Fruit fly (Drosophila melanogaster) whole organism, embryonic: ENCODE data around the gene pygo.

Source experiments
- Bgb ChIP-seq: fragments of 200-800 bp; sonication (Bioruptor generic); IDR thresholded peaks from 2 replicates; pipeline ENCODE4 v1.3.6; 2022; ENCODE audit warnings: missing biosample characterization, missing genetic modification characterization; ENCODE audit not compliant: partially characterized antibody
- CG1024 ChIP-seq: fragments of 200-800 bp; sonication (Bioruptor generic); IDR thresholded peaks from 2 replicates; pipeline ENCODE4 v1.3.6; 2022; ENCODE audit warnings: missing biosample characterization, missing genetic modification characterization
- CG10979 ChIP-seq: fragments of 200-800 bp; sonication (Bioruptor generic); optimal IDR thresholded peaks from 2 replicates; lab custom pipeline; 2018; ENCODE audit warnings: missing biosample characterization, mild to moderate bottlenecking, missing genetic modification characterization, moderate library complexity
- CG12299 ChIP-seq: fragments of 200-800 bp; sonication (Bioruptor generic); optimal IDR thresholded peaks from 2 replicates; lab custom pipeline; 2018; ENCODE audit warnings: missing biosample characterization, mild to moderate bottlenecking, missing genetic modification characterization
- CG13894 ChIP-seq: fragments of 200-800 bp; sonication (Bioruptor generic); optimal IDR thresholded peaks from 3 replicates; lab custom pipeline; 2018; ENCODE audit warnings: missing biosample characterization, mild to moderate bottlenecking, missing genetic modification characterization, moderate library complexity
- CG15011 ChIP-seq: fragments of 200-800 bp; sonication (Bioruptor generic); optimal IDR thresholded peaks from 3 replicates; lab custom pipeline; 2018; ENCODE audit warnings: missing biosample characterization, mild to moderate bottlenecking, missing genetic modification characterization
- CG15269 ChIP-seq: fragments of 200-800 bp; sonication (Bioruptor generic); optimal IDR thresholded peaks from 2 replicates; lab custom pipeline; 2018; ENCODE audit warnings: missing biosample characterization, mild to moderate bottlenecking, missing genetic modification characterization, moderate library complexity
- CG17568 ChIP-seq: fragments of 200-800 bp; sonication (Bioruptor generic); optimal IDR thresholded peaks from 2 replicates; lab custom pipeline; 2018; ENCODE audit warnings: missing biosample characterization, mild to moderate bottlenecking, missing genetic modification characterization, moderate library complexity
- CG18599 ChIP-seq: fragments of 200-800 bp; sonication (Bioruptor generic); optimal IDR thresholded peaks from 3 replicates; lab custom pipeline; 2017; ENCODE audit warnings: missing biosample characterization, missing genetic modification characterization, mild to moderate bottlenecking, moderate library complexity, missing genetic modification reagents
- CG2678 ChIP-seq: fragments of 200-800 bp; sonication (Bioruptor generic); optimal IDR thresholded peaks from 3 replicates; lab custom pipeline; 2019; ENCODE audit warnings: missing biosample characterization, mild to moderate bottlenecking, missing genetic modification characterization, moderate library complexity
- CG43689 ChIP-seq: fragments of 200-800 bp; sonication (Bioruptor generic); IDR thresholded peaks from 2 replicates; pipeline ENCODE4 v1.3.6; 2022; ENCODE audit warnings: missing biosample characterization, missing genetic modification characterization
- CG8281 ChIP-seq: fragments of 200-800 bp; sonication (Bioruptor generic); optimal IDR thresholded peaks from 2 replicates; lab custom pipeline; 2018; ENCODE audit warnings: missing biosample characterization, mild to moderate bottlenecking, missing genetic modification characterization, moderate library complexity
- CG8290 ChIP-seq, 3 experiments: fragments of 200-800 bp; sonication (Bioruptor generic); optimal IDR thresholded peaks; 2 replicates each; lab custom pipeline; 2016 to 2019; ENCODE audit warnings: missing biosample characterization in 3 of 3, missing genetic modification characterization in 3 of 3, mild to moderate bottlenecking in 2 of 3, moderate library complexity in 1 of 3
- Ets97D ChIP-seq: fragments of 200-800 bp; sonication (Bioruptor generic); optimal IDR thresholded peaks from 3 replicates; lab custom pipeline; 2016; ENCODE audit warnings: missing biosample characterization, missing genetic modification characterization
- HHEX ChIP-seq: fragments of 200-800 bp; sonication (Bioruptor generic); optimal IDR thresholded peaks from 3 replicates; lab custom pipeline; 2017; ENCODE audit warnings: missing biosample characterization, mild to moderate bottlenecking, missing genetic modification characterization, missing genetic modification reagents
- HLHmδ ChIP-seq: fragments of 200-800 bp; sonication (Bioruptor generic); optimal IDR thresholded peaks from 2 replicates; lab custom pipeline; 2018; ENCODE audit warnings: missing biosample characterization, mild to moderate bottlenecking, missing genetic modification characterization, moderate library complexity
- HmgZ ChIP-seq: fragments of 200-800 bp; sonication (Bioruptor generic); optimal IDR thresholded peaks from 2 replicates; lab custom pipeline; 2018; ENCODE audit warnings: missing biosample characterization, mild to moderate bottlenecking, missing genetic modification characterization
- Hmx ChIP-seq: fragments of 200-800 bp; sonication (Bioruptor generic); optimal IDR thresholded peaks from 2 replicates; lab custom pipeline; 2016; ENCODE audit warnings: missing biosample characterization, missing genetic modification characterization
- Hr78 ChIP-seq, 2 experiments: fragments of 200-800 bp in 1 of 2; fragments of >200 bp in 1 of 2; sonication (Bioruptor generic) in 1 of 2; optimal IDR thresholded peaks; 2 replicates each; lab custom pipeline; 2017 to 2019; ENCODE audit warnings: missing biosample characterization in 2 of 2, missing genetic modification characterization in 2 of 2, mild to moderate bottlenecking in 1 of 2, moderate library complexity in 1 of 2
- Lhr ChIP-seq: fragments of 200-800 bp; sonication (Bioruptor generic); optimal IDR thresholded peaks from 3 replicates; lab custom pipeline; 2017; ENCODE audit warnings: mild to moderate bottlenecking, missing biosample characterization, missing genetic modification reagents, missing genetic modification characterization
- Med ChIP-seq: fragments of 200-800 bp; sonication (Bioruptor generic); peaks from one replicate; lab custom pipeline; 2016; ENCODE audit warnings: missing biosample characterization, missing genetic modification characterization, mild to moderate bottlenecking, inconsistent platforms, moderate library complexity
- NFAT ChIP-seq: fragments of 200-800 bp; sonication (Bioruptor generic); IDR thresholded peaks from 2 replicates; pipeline ENCODE4 v1.3.6; 2022; ENCODE audit warnings: missing biosample characterization, missing genetic modification characterization
- Neu2 ChIP-seq: fragments of 200-800 bp; sonication (Bioruptor generic); optimal IDR thresholded peaks from 3 replicates; lab custom pipeline; 2016; ENCODE audit warnings: missing biosample characterization, missing genetic modification characterization, borderline replicate concordance
- Pdp1 ChIP-seq, 2 experiments: fragments of 200-800 bp; sonication (Bioruptor generic); optimal IDR thresholded peaks; 3 replicates each; lab custom pipeline; 2016; ENCODE audit warnings: missing biosample characterization in 2 of 2, missing genetic modification characterization in 2 of 2, mild to moderate bottlenecking in 1 of 2, moderate library complexity in 1 of 2
- Rfx ChIP-seq: fragments of 200-800 bp; sonication (Bioruptor generic); IDR thresholded peaks from 2 replicates; pipeline ENCODE4 v1.3.6; 2022; ENCODE audit warnings: missing biosample characterization, missing genetic modification characterization
- Trl ChIP-seq, 3 experiments: fragments of >200 bp in 2 of 3; fragments of 200-800 bp in 1 of 3; sonication (Bioruptor generic) in 1 of 3; optimal IDR thresholded peaks; 2 replicates in 1 of 3; 3 replicates in 2 of 3; lab custom pipeline; 2016 to 2017; ENCODE audit warnings: missing biosample characterization in 1 of 3, missing genetic modification characterization in 1 of 3
- aop ChIP-seq: fragments of 200-800 bp; sonication (Bioruptor generic); IDR thresholded peaks from 2 replicates; pipeline ENCODE4 v1.3.6; 2022; ENCODE audit warnings: missing biosample characterization, missing genetic modification characterization
- chinmo ChIP-seq: fragments of 200-800 bp; sonication (Bioruptor generic); IDR thresholded peaks from 4 replicates; pipeline ENCODE4 v1.3.6; 2022; ENCODE audit warnings: missing biosample characterization, missing genetic modification characterization; ENCODE audit not compliant: partially characterized antibody
- dimm ChIP-seq: fragments of 200-800 bp; sonication (Bioruptor generic); IDR thresholded peaks from 2 replicates; pipeline ENCODE4 v1.3.6; 2022; ENCODE audit warnings: missing biosample characterization, missing genetic modification characterization
- dysf ChIP-seq: fragments of 200-800 bp; sonication (Bioruptor generic); IDR thresholded peaks from 3 replicates; pipeline ENCODE4 v1.3.6; 2022; ENCODE audit warnings: missing biosample characterization, missing genetic modification characterization
- ems ChIP-seq: fragments of 200-800 bp; sonication (Bioruptor generic); optimal IDR thresholded peaks from 3 replicates; lab custom pipeline; 2016; ENCODE audit warnings: missing biosample characterization, missing genetic modification characterization
- eve ChIP-seq, 2 experiments: fragments of >200 bp; optimal IDR thresholded peaks; 2 replicates each; lab custom pipeline; 2017; ENCODE audit warnings: missing biosample characterization in 2 of 2, missing genetic modification characterization in 2 of 2
- ftz-f1 ChIP-seq: fragments of 200-800 bp; sonication (Bioruptor generic); optimal IDR thresholded peaks from 2 replicates; lab custom pipeline; 2016; ENCODE audit warnings: missing biosample characterization, missing genetic modification characterization
- gcm ChIP-seq: fragments of 200-800 bp; sonication (Bioruptor generic); optimal IDR thresholded peaks from 2 replicates; lab custom pipeline; 2019; ENCODE audit warnings: missing biosample characterization, mild to moderate bottlenecking, missing genetic modification characterization, moderate library complexity
- gcm2 ChIP-seq: fragments of 200-800 bp; sonication (Bioruptor generic); optimal IDR thresholded peaks from 2 replicates; lab custom pipeline; 2016; ENCODE audit warnings: missing biosample characterization, missing genetic modification characterization
- grau ChIP-seq: fragments of 200-800 bp; optimal IDR thresholded peaks from 3 replicates; lab custom pipeline; 2019; ENCODE audit warnings: missing biosample characterization, mild to moderate bottlenecking, missing genetic modification characterization, moderate library complexity
- grn ChIP-seq: fragments of 200-800 bp; sonication (Bioruptor generic); optimal IDR thresholded peaks from 3 replicates; lab custom pipeline; 2017; ENCODE audit warnings: missing biosample characterization, missing genetic modification characterization
- kah ChIP-seq: fragments of 200-800 bp; sonication (Bioruptor generic); optimal IDR thresholded peaks from 2 replicates; lab custom pipeline; 2018; ENCODE audit warnings: missing biosample characterization, mild to moderate bottlenecking, missing genetic modification characterization
- kay ChIP-seq: fragments of 200-800 bp; sonication (Bioruptor generic); optimal IDR thresholded peaks from 2 replicates; lab custom pipeline; 2016; ENCODE audit warnings: missing biosample characterization, missing genetic modification characterization
- knrl ChIP-seq: fragments of 200-800 bp; sonication (Bioruptor generic); IDR thresholded peaks from 3 replicates; pipeline ENCODE4 v1.3.6; 2022; ENCODE audit warnings: missing biosample characterization, missing genetic modification characterization; ENCODE audit not compliant: partially characterized antibody
- lilli ChIP-seq: fragments of 200-800 bp; sonication (Bioruptor generic); optimal IDR thresholded peaks from 3 replicates; lab custom pipeline; 2016; ENCODE audit warnings: missing biosample characterization, missing genetic modification characterization
- nau ChIP-seq: fragments of 200-800 bp; sonication (Bioruptor generic); optimal IDR thresholded peaks from 3 replicates; lab custom pipeline; 2017; ENCODE audit warnings: missing biosample characterization, mild to moderate bottlenecking, missing genetic modification characterization, missing genetic modification reagents
- pfk ChIP-seq: fragments of 200-800 bp; sonication (Bioruptor generic); optimal IDR thresholded peaks from 2 replicates; lab custom pipeline; 2018; ENCODE audit warnings: missing biosample characterization, mild to moderate bottlenecking, missing genetic modification characterization, moderate library complexity
- pho ChIP-seq: fragments of 200-800 bp; sonication (Bioruptor generic); optimal IDR thresholded peaks from 2 replicates; lab custom pipeline; 2016; ENCODE audit warnings: missing biosample characterization, missing genetic modification characterization
- pnt ChIP-seq: fragments of 200-800 bp; sonication (Bioruptor generic); optimal IDR thresholded peaks from 3 replicates; lab custom pipeline; 2016; ENCODE audit warnings: missing biosample characterization, missing genetic modification characterization
- sd ChIP-seq: fragments of 200-800 bp; sonication (Bioruptor generic); optimal IDR thresholded peaks from 3 replicates; lab custom pipeline; 2018; ENCODE audit warnings: missing biosample characterization, mild to moderate bottlenecking, missing genetic modification characterization, moderate library complexity
- slbo ChIP-seq: fragments of 200-800 bp; sonication (Bioruptor generic); IDR thresholded peaks from 2 replicates; pipeline ENCODE4 v1.3.6; 2022; ENCODE audit warnings: missing biosample characterization, missing genetic modification characterization
- vfl ChIP-seq: fragments of 200-800 bp; sonication (Bioruptor generic); optimal IDR thresholded peaks from 2 replicates; lab custom pipeline; 2016; ENCODE audit warnings: missing biosample characterization, missing genetic modification characterization
- wor ChIP-seq: fragments of 200-800 bp; sonication (Bioruptor generic); IDR thresholded peaks from 2 replicates; pipeline ENCODE4 v1.3.6; 2022; ENCODE audit warnings: missing biosample characterization, missing genetic modification characterization

Gene pygo

DNA sequence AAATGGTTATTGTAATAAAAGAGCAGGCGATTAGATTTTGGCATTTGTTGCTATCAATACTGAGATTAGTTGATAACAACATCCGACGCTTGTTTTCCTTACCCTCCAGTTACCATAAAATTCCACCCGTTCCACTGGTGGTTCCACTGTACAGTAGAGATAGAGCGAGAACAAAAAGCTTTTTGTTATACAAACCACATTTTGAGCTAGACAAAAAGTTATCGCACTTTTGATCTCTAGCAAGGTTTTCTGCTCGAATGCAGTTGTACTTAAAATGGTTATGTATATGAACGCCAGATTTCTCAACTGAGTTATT, 24.6 kb upstream of the pygo start (continued):
- TF ChIP-seq CG15011 (GFP tag; lab: Kevin White, UChicago) (no peak), CG2678 (tag; lab: Kevin White, UChicago) (peak; percentile 4), pfk (peak; percentile 66), grn (GFP tag; lab: Kevin White, UChicago) (peak; percentile 49), CG8290 (GFP tag; optimal IDR thresholded peaks at IDR 0.05; lab: Kevin White, UChicago) (no peak), CG8290 (tag; optimal IDR thresholded peaks at IDR 0.05; lab: Kevin White, UChicago) (peak in 1 of 2 experiments; percentile 8), Hr78 (GFP tag; optimal IDR thresholded peaks at IDR 0.05; lab: Kevin White, UChicago) (peak in 1 of 2 experiments; percentile 90), CG17568 (GFP tag; lab: Kevin White, UChicago) (peak; percentile 10), Ets97D (GFP tag; lab: Kevin White, UChicago) (no peak), Rfx (GFP tag; lab: Robert Waterston, UW) (peak; percentile 13; the same call in 1 of the 2 replicates), eve (GFP tag; optimal IDR thresholded peaks at IDR 0.05; lab: Kevin White, UChicago) (peak in 1 of 2 experiments; percentile 74), lilli (GFP tag; lab: Kevin White, UChicago) (no peak), dysf (GFP tag; lab: Robert Waterston, UW) (0 out of 3 replicates have a peak, but pooled peaks have one; percentile 13), Pdp1 (GFP tag; optimal IDR thresholded peaks at IDR 0.05; lab: Kevin White, UChicago) (peak in 1 of 2 experiments; percentile 78), HHEX (peak; percentile 9), vfl (GFP tag; lab: Kevin White, UChicago) (no peak), pnt (GFP tag; lab: Kevin White, UChicago) (no peak), HLHmδ (GFP tag; lab: Kevin White, UChicago) (no peak), CG1024 (GFP tag; lab: Robert Waterston, UW) (no peak), Neu2 (GFP tag; lab: Kevin White, UChicago) (no peak), HmgZ (peak; percentile 12), CG12299 (tag; lab: Kevin White, UChicago) (no peak), pho (no peak), kah (GFP tag; lab: Kevin White, UChicago) (no peak), Trl (optimal IDR thresholded peaks at IDR 0.05; lab: Kevin White, UChicago) (no peak), Trl (GFP tag; optimal IDR thresholded peaks at IDR 0.05; lab: Kevin White, UChicago) (no peak), aop (no peak), Hmx (GFP tag; lab: Kevin White, UChicago) (no peak), dimm (GFP tag; lab: Robert Waterston, UW) (no peak), knrl (no peak), CG18599 (GFP tag; lab: Kevin White, UChicago) (no peak), grau (tag; lab: Kevin White, UChicago) (peak; percentile 84), Lhr (GFP tag; lab: Kevin White, UChicago) (no peak), ems (GFP tag; lab: Kevin White, UChicago) (no peak), CG15269 (tag; lab: Kevin White, UChicago) (peak; percentile 14), gcm2 (no peak), CG10979 (tag; lab: Kevin White, UChicago) (no peak), CG43689 (GFP tag; lab: Robert Waterston, UW) (no peak), nau (no peak), kay (GFP tag; lab: Kevin White, UChicago) (no peak)

dm6 chr3R:31604409-31605116, 24.1 kb upstream of the pygo start:
- TF ChIP-seq slbo (GFP tag; lab: Robert Waterston, UW) (peak; percentile 36; the same call in 1 of the 2 replicates), Med (GFP tag; lab: Kevin White, UChicago) (peak; percentile 72), CG13894 (peak; percentile 55), CG8281 (tag; lab: Kevin White, UChicago) (peak; percentile 60), NFAT (no peak), wor (no peak), chinmo (GFP tag; lab: Robert Waterston, UW) (peak; percentile 90), sd (tag; lab: Kevin White, UChicago) (peak; percentile 44), gcm (GFP tag; lab: Kevin White, UChicago) (peak; percentile 62), lilli (GFP tag; lab: Kevin White, UChicago) (peak; percentile 10), Bgb (GFP tag; lab: Robert Waterston, UW) (0 out of 2 replicates have a peak, but pooled peaks have one; percentile 10), ftz-f1 (peak; percentile 72)
